Fruit fly (Drosophila melanogaster) whole organism, adult: Measurements from ENCODE around the gene CG31948.

Experiments
- CG11617 ChIP-seq: fragments of 200-800 bp; sonication (Bioruptor generic); optimal IDR thresholded peaks from 2 replicates; lab custom pipeline; 2017; ENCODE audit warnings: mild to moderate bottlenecking, missing biosample characterization, missing genetic modification reagents, missing genetic modification characterization
- CG12768 ChIP-seq: fragments of 200-800 bp; sonication (Bioruptor generic); optimal IDR thresholded peaks from 2 replicates; lab custom pipeline; 2017; ENCODE audit warnings: missing biosample characterization, missing genetic modification characterization, mild to moderate bottlenecking, moderate library complexity, missing genetic modification reagents
- CG14711 ChIP-seq: fragments of 200-800 bp; sonication (Bioruptor generic); optimal IDR thresholded peaks from 2 replicates; lab custom pipeline; 2018; ENCODE audit warnings: missing biosample characterization, mild to moderate bottlenecking, missing genetic modification characterization, moderate library complexity
- CG1620 ChIP-seq: fragments of 200-800 bp; sonication (Bioruptor generic); optimal IDR thresholded peaks from 2 replicates; lab custom pipeline; 2016; ENCODE audit warnings: missing biosample characterization, missing genetic modification characterization
- CG33017 ChIP-seq: fragments of 200-800 bp; sonication (Bioruptor generic); optimal IDR thresholded peaks from 2 replicates; lab custom pipeline; 2018; ENCODE audit warnings: missing biosample characterization, mild to moderate bottlenecking, missing genetic modification characterization, moderate library complexity
- CG5204 ChIP-seq: fragments of 200-800 bp; sonication (Bioruptor generic); optimal IDR thresholded peaks from 2 replicates; lab custom pipeline; 2016; ENCODE audit warnings: missing biosample characterization, missing genetic modification characterization
- CG7045 ChIP-seq: fragments of 200-800 bp; sonication (Bioruptor generic); optimal IDR thresholded peaks from 2 replicates; lab custom pipeline; 2017; ENCODE audit warnings: missing biosample characterization, mild to moderate bottlenecking, missing genetic modification characterization
- CG7101 ChIP-seq: fragments of 200-800 bp; sonication (Bioruptor generic); optimal IDR thresholded peaks from 2 replicates; lab custom pipeline; 2018; ENCODE audit warnings: missing biosample characterization, mild to moderate bottlenecking, missing genetic modification characterization, moderate library complexity
- Clk ChIP-seq: fragments of 200-800 bp; sonication (Bioruptor generic); optimal IDR thresholded peaks from 2 replicates; lab custom pipeline; 2017; ENCODE audit warnings: missing biosample characterization, missing genetic modification characterization
- Crg-1 ChIP-seq: fragments of 200-800 bp; sonication (Bioruptor generic); optimal IDR thresholded peaks from 2 replicates; lab custom pipeline; 2016; ENCODE audit warnings: missing biosample characterization, missing genetic modification characterization
- Hr96 ChIP-seq: fragments of 200-800 bp; sonication (Bioruptor generic); optimal IDR thresholded peaks from 2 replicates; lab custom pipeline; 2016; ENCODE audit warnings: missing biosample characterization, missing genetic modification characterization
- Mnt ChIP-seq: fragments of 200-800 bp; sonication (Bioruptor generic); optimal IDR thresholded peaks from 2 replicates; lab custom pipeline; 2016; ENCODE audit warnings: missing biosample characterization, mild to moderate bottlenecking, missing genetic modification characterization
- bab1 ChIP-seq: fragments of 200-800 bp; sonication (Bioruptor generic); optimal IDR thresholded peaks from 3 replicates; lab custom pipeline; 2019; ENCODE audit warnings: missing biosample characterization, mild to moderate bottlenecking, missing genetic modification characterization, moderate library complexity
- cic ChIP-seq: fragments of 200-800 bp; sonication (Bioruptor generic); optimal IDR thresholded peaks from 2 replicates; lab custom pipeline; 2017; ENCODE audit warnings: missing biosample characterization, mild to moderate bottlenecking, missing genetic modification characterization, moderate library complexity
- cnc ChIP-seq, 2 experiments: fragments of >200 bp; optimal IDR thresholded peaks; 2 replicates each; lab custom pipeline; 2017
- kay ChIP-seq: fragments of 200-800 bp; sonication (Bioruptor generic); peaks from one replicate; lab custom pipeline; 2016; ENCODE audit warnings: missing biosample characterization, missing genetic modification characterization, borderline replicate concordance
- ovo ChIP-seq: fragments of 200-800 bp; sonication (Bioruptor generic); optimal IDR thresholded peaks from 2 replicates; lab custom pipeline; 2016; ENCODE audit warnings: missing biosample characterization, missing genetic modification characterization
- pad ChIP-seq: fragments of 200-800 bp; sonication (Bioruptor generic); optimal IDR thresholded peaks from 3 replicates; lab custom pipeline; 2017; ENCODE audit warnings: missing biosample characterization, missing genetic modification characterization, mild to moderate bottlenecking, moderate library complexity, missing genetic modification reagents
- tj ChIP-seq: fragments of 200-800 bp; sonication (Bioruptor generic); optimal IDR thresholded peaks from 3 replicates; lab custom pipeline; 2017; ENCODE audit warnings: missing biosample characterization, mild to moderate bottlenecking, missing genetic modification characterization, moderate library complexity
- toe ChIP-seq: fragments of 200-800 bp; sonication (Bioruptor generic); optimal IDR thresholded peaks from 2 replicates; lab custom pipeline; 2016; ENCODE audit warnings: missing biosample characterization, missing genetic modification characterization

Gene CG31948

dm6 chr2L:2380805-2381204 lies 35.7 kb downstream of the CG31948 start, which contains the start of gene Eogt:
TSS of gene Eogt (plus strand) at chr2L:2381097.
- TF ChIP-seq CG7101 (tag; lab: Kevin White, UChicago) (peak; percentile 96), CG1620 (GFP tag; lab: Kevin White, UChicago) (peak; percentile 69), CG12768 (GFP tag; lab: Kevin White, UChicago) (peak; percentile 90), toe (peak; percentile 83), CG33017 (peak; percentile 97), bab1 (peak; percentile 88), cic (peak; percentile 17), tj (peak; percentile 55), CG5204 (GFP tag; lab: Kevin White, UChicago) (peak; percentile 77), ovo (GFP tag; lab: Kevin White, UChicago) (peak; percentile 64), Hr96 (GFP tag; lab: Kevin White, UChicago) (peak; percentile 55), CG7045 (GFP tag; lab: Kevin White, UChicago) (peak; percentile 89), Crg-1 (peak; percentile 84), kay (GFP tag; lab: Kevin White, UChicago) (no peak), CG14711 (tag; lab: Kevin White, UChicago) (peak; percentile 90), Clk (GFP tag; lab: Kevin White, UChicago) (peak; percentile 57), Mnt (GFP tag; lab: Kevin White, UChicago) (peak; percentile 61), cnc (optimal IDR thresholded peaks at IDR 0.05; lab: Kevin White, UChicago) (no peak), CG11617 (GFP tag; lab: Kevin White, UChicago) (peak; percentile 82), pad (GFP tag; lab: Kevin White, UChicago) (peak; percentile 75)

DNA sequence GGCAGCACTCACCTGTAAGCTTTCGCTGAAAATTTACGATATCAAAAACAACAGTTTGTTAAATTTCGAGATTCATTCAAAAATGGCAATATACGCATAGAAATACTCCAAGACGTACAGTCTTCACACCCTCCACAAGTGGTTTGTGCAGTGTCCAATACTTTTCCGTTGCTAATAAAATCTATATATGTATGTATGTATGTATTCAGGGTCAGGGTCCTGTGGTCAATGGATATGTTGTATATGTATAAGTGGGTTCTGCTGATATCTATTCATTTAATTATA lies 40.2 kb downstream of the CG31948 start:
- TF ChIP-seq cic, result peak; percentile 66
- no peak for TF ChIP-seq CG1620 (GFP tag; lab: Kevin White, UChicago)

dm6 chr2L:2375655-2376417 lies 40.7 kb downstream of the CG31948 start, which contains the start of gene Atxn7:
TSS of gene Atxn7 (plus strand) at chr2L:2375841.
- TF ChIP-seq kay (GFP tag; lab: Kevin White, UChicago) (no peak), CG1620 (GFP tag; lab: Kevin White, UChicago) (peak; percentile 80), CG12768 (GFP tag; lab: Kevin White, UChicago) (peak; percentile 28), ovo (GFP tag; lab: Kevin White, UChicago) (peak; percentile 92), toe (peak; percentile 80), pad (GFP tag; lab: Kevin White, UChicago) (peak; percentile 91), Mnt (GFP tag; lab: Kevin White, UChicago) (peak; percentile 70), CG33017 (peak; percentile 76), CG14711 (tag; lab: Kevin White, UChicago) (peak; percentile 39), Crg-1 (peak; percentile 84), cic (peak; percentile 49), CG11617 (GFP tag; lab: Kevin White, UChicago) (peak; percentile 82), CG7101 (tag; lab: Kevin White, UChicago) (peak; percentile 87), Clk (GFP tag; lab: Kevin White, UChicago) (peak; percentile 12), Hr96 (GFP tag; lab: Kevin White, UChicago) (peak; percentile 80), bab1 (peak; percentile 88), cnc (optimal IDR thresholded peaks at IDR 0.05; lab: Kevin White, UChicago) (no peak), tj (peak; percentile 49), CG5204 (GFP tag; lab: Kevin White, UChicago) (peak; percentile 75), CG7045 (GFP tag; lab: Kevin White, UChicago) (peak; percentile 74)

DNA sequence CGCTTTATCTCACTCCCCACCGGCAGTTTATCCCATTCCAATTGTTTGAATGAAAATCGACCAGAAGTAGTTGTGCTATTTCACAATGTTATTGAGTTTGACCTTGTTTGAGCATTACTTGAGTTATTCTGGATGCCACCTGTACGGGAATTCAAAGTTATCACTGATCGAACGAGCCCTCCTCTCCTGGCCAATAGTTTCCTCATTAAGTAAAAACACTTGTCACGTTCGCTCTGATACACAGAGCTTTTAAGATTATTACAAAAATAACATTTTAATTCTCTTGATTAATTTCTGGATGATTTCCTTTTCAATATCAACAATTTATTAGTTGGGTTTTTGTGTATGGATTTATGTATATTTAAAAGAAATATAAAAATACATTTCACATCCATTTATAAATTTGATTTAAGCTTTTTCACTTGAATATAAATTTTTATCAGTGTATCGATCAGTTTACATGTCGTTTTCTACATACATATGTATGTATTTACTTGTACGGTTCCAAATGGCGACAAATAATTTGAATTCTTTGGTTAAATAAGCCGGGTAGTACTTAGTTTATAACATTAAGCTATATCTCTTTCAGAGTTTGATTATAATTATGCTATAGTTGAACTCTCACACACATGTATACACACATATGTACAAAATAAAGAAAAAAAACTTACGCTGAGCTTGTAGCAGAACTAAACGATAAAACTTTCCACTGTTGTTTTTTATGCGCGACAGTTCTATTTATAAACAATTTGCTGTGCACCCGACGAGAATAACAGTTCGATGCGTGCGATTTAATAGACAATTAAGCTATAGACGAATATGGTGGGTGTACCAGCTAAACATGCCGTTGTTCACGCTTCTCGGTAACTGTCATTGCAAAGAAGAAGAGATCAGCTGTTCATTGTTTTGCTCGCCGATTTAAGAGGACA lies 42.4 kb downstream of the CG31948 start, which contains the start of the genes CG3609 and CG15390:
TSS of gene CG3609 (minus strand) at position 810 of the 929 bp plus-strand sequence.
TSS of gene CG15390 (plus strand) at position 896 of the 929 bp plus-strand sequence.
- TF ChIP-seq tj, result peak; percentile 67
- TF ChIP-seq Crg-1, result peak; percentile 86
- TF ChIP-seq Clk (GFP tag; lab: Kevin White, UChicago), result no peak
- peak; percentile 62 for TF ChIP-seq pad (GFP tag; lab: Kevin White, UChicago)
- TF ChIP-seq CG14711 (tag; lab: Kevin White, UChicago), result peak; percentile 65
- TF ChIP-seq CG7045 (GFP tag; lab: Kevin White, UChicago), result peak; percentile 78
- TF ChIP-seq Hr96 (GFP tag; lab: Kevin White, UChicago), result peak; percentile 89
- TF ChIP-seq CG1620 (GFP tag; lab: Kevin White, UChicago), result peak; percentile 95
- TF ChIP-seq toe, result peak; percentile 90
- TF ChIP-seq Mnt (GFP tag; lab: Kevin White, UChicago), result peak; percentile 96
- peak in 1 of 2 experiments; percentile 38 for TF ChIP-seq cnc (optimal IDR thresholded peaks at IDR 0.05; lab: Kevin White, UChicago)
- peak; percentile 88 for TF ChIP-seq CG5204 (GFP tag; lab: Kevin White, UChicago)
- TF ChIP-seq CG33017, result peak; percentile 92
- TF ChIP-seq bab1, result peak; percentile 94
- peak; percentile 86 for TF ChIP-seq cic
- TF ChIP-seq ovo (GFP tag; lab: Kevin White, UChicago), result peak; percentile 79
- peak; percentile 83 for TF ChIP-seq CG7101 (tag; lab: Kevin White, UChicago)
- TF ChIP-seq CG11617 (GFP tag; lab: Kevin White, UChicago), result peak; percentile 86
- no peak for TF ChIP-seq kay (GFP tag; lab: Kevin White, UChicago)
- TF ChIP-seq CG12768 (GFP tag; lab: Kevin White, UChicago), result peak; percentile 78

DNA sequence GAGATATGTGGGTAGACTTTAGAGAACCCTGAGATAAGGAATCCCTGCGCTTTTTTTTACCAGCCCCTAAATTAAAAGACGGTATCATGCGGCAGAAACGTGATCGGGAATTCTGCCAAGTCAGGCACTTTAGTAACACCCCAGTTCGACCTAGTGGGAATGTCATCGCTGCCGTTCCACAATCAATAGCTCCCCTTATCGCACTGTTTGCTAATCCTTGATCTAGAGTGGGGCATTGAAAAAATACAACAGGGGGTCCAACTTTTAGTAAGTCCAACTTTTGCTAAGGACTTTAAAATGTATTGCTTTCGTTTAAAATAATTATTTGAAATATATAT lies 44.4 kb downstream of the CG31948 start:
- peak; percentile 65 for TF ChIP-seq kay (GFP tag; lab: Kevin White, UChicago)
- no peak for TF ChIP-seq CG33017
- TF ChIP-seq Hr96 (GFP tag; lab: Kevin White, UChicago), result no peak
- no peak for TF ChIP-seq CG12768 (GFP tag; lab: Kevin White, UChicago)
- peak; percentile 38 to 93 for TF ChIP-seq cnc (optimal IDR thresholded peaks at IDR 0.05; lab: Kevin White, UChicago)
- TF ChIP-seq tj, result peak; percentile 62
- no peak for TF ChIP-seq CG5204 (GFP tag; lab: Kevin White, UChicago)
- TF ChIP-seq Clk (GFP tag; lab: Kevin White, UChicago), result no peak
